Worm (Caenorhabditis elegans) whole organism, young adult: ENCODE measurements around the gene srz-6.

Experiments
- Y95B8A.8 ChIP-seq: fragments of 200-800 bp; sonication (Bioruptor generic); IDR thresholded peaks from 2 replicates; pipeline ENCODE4 v1.3.6; 2022; ENCODE audit warnings: missing genetic modification reagents, missing genetic modification characterization, missing compliant biosample characterization
- ama-1 ChIP-seq, 3 experiments: fragments of 150-350 bp in 1 of 3; sonication (generic microtip) in 2 of 3; optimal IDR thresholded peaks; 2 replicates each; lab custom pipeline; 2014 to 2018; ENCODE audit warnings: missing biosample characterization in 2 of 3, missing genetic modification characterization in 2 of 3, missing genetic modification reagents in 2 of 3
- fkh-3 ChIP-seq: sonication (generic microtip); optimal IDR thresholded peaks from 2 replicates; lab custom pipeline; 2016; ENCODE audit warnings: mild to moderate bottlenecking, missing genetic modification characterization, missing compliant biosample characterization
- gei-17 ChIP-seq: fragments of 200-800 bp; sonication (Bioruptor generic); optimal IDR thresholded peaks from 2 replicates; lab custom pipeline; 2018; ENCODE audit warnings: mild to moderate bottlenecking, missing genetic modification characterization, missing compliant biosample characterization
- lin-54 ChIP-seq: fragments of 200-800 bp; sonication (Bioruptor generic); optimal IDR thresholded peaks from 2 replicates; lab custom pipeline; 2018; ENCODE audit warnings: mild to moderate bottlenecking, missing genetic modification characterization, missing compliant biosample characterization
- pha-4 ChIP-seq: fragments of 150-350 bp; sonication (generic microtip); optimal IDR thresholded peaks from 2 replicates; lab custom pipeline; 2014; ENCODE audit warnings: missing biosample characterization, missing genetic modification reagents, missing genetic modification characterization
- rec-8 ChIP-seq, 2 experiments: sonication (generic microtip); optimal IDR thresholded peaks; 2 replicates each; lab custom pipeline; 2016; ENCODE audit warnings: mild to moderate bottlenecking in 2 of 2, missing genetic modification characterization in 2 of 2, missing genetic modification reagents in 2 of 2, missing genotype in 2 of 2, missing biosample characterization in 1 of 2, missing compliant biosample characterization in 1 of 2, moderate library complexity in 1 of 2
- repo-1 ChIP-seq: sonication (generic microtip); optimal IDR thresholded peaks from 2 replicates; lab custom pipeline; 2017; ENCODE audit warnings: mild to moderate bottlenecking, missing genetic modification characterization, missing compliant biosample characterization
- snpc-1.3 ChIP-seq: sonication (generic microtip); optimal IDR thresholded peaks from 2 replicates; lab custom pipeline; 2017; ENCODE audit warnings: missing genetic modification characterization, mild to moderate bottlenecking, missing compliant biosample characterization, antibody characterized with exemption, moderate library complexity, missing genotype, missing genetic modification reagents; ENCODE audit not compliant: insufficient read depth
- snpc-4 ChIP-seq, 5 experiments: fragments of 150-350 bp in 1 of 5; sonication (generic microtip) in 4 of 5; optimal IDR thresholded peaks; 2 replicates each; lab custom pipeline; 2014 to 2018; ENCODE audit warnings: missing genetic modification characterization in 5 of 5, missing biosample characterization in 3 of 5, antibody characterized with exemption in 2 of 5, mild to moderate bottlenecking in 2 of 5, missing compliant biosample characterization in 2 of 5, missing genotype in 2 of 5, moderate library complexity in 2 of 5, missing genetic modification reagents in 1 of 5
- unc-62 ChIP-seq: fragments of 150-350 bp; optimal IDR thresholded peaks from 2 replicates; lab custom pipeline; 2014; ENCODE audit warnings: missing biosample characterization, missing genetic modification reagents, missing genetic modification characterization
- xnd-1 ChIP-seq: sonication (generic microtip); optimal IDR thresholded peaks from 2 replicates; lab custom pipeline; 2016; ENCODE audit warnings: missing genotype, missing genetic modification reagents, missing genetic modification characterization, missing compliant biosample characterization
- ztf-3 ChIP-seq: fragments of 200-800 bp; sonication (Bioruptor generic); optimal IDR thresholded peaks from 2 replicates; lab custom pipeline; 2018; ENCODE audit warnings: mild to moderate bottlenecking, missing genetic modification characterization, missing compliant biosample characterization

ce11 chrII:12480811-12481210 lies 11.2 kb upstream of the srz-6 start, which contains the start of gene arrd-9:
- TF ChIP-seq fkh-3 (tag; lab: Kevin White, UChicago) (no peak), ztf-3 (no peak), lin-54 (GFP tag; lab: Kevin White, UChicago) (no peak), xnd-1 (tag; lab: Kevin White, UChicago) (no peak), ama-1 (optimal IDR thresholded peaks at IDR 0.05; lab: Kevin White, UChicago) (no peak), ama-1 (GFP tag; optimal IDR thresholded peaks at IDR 0.05; lab: Kevin White, UChicago) (no peak), pha-4 (tag; lab: Kevin White, UChicago) (no peak), Y95B8A.8 (GFP tag; lab: Robert Waterston, UW) (no peak), repo-1 (tag; lab: Kevin White, UChicago) (no peak), gei-17 (GFP tag; lab: Kevin White, UChicago) (no peak), snpc-1.3 (tag; lab: Kevin White, UChicago) (no peak), rec-8 (tag; optimal IDR thresholded peaks at IDR 0.05; lab: Kevin White, UChicago) (no peak), unc-62 (GFP tag; lab: Kevin White, UChicago) (no peak), snpc-4 (GFP tag; optimal IDR thresholded peaks at IDR 0.05; lab: Kevin White, UChicago) (no peak), snpc-4 (tag; optimal IDR thresholded peaks at IDR 0.05; lab: Kevin White, UChicago) (no peak)
